Fruit fly (Drosophila melanogaster) whole organism, wandering third instar larva: Measurements from ENCODE around the gene Vps60.

ENCODE experiments used
- Hnf4 ChIP-seq: fragments of 200-800 bp; sonication (Bioruptor generic); optimal IDR thresholded peaks from 2 replicates; lab custom pipeline; 2016; ENCODE audit warnings: missing biosample characterization, mild to moderate bottlenecking, missing genetic modification characterization
- Hr78 ChIP-seq: fragments of >200 bp; optimal IDR thresholded peaks from 2 replicates; lab custom pipeline; 2017; ENCODE audit warnings: missing biosample characterization, missing genetic modification characterization
- Myc ChIP-seq: fragments of >200 bp; optimal IDR thresholded peaks from 2 replicates; lab custom pipeline; 2017
- OdsH ChIP-seq: fragments of 200-800 bp; sonication (Bioruptor generic); optimal IDR thresholded peaks from 2 replicates; lab custom pipeline; 2016; ENCODE audit warnings: missing biosample characterization, mild to moderate bottlenecking, missing genetic modification characterization
- Rel ChIP-seq, 2 experiments: fragments of 200-800 bp; sonication (Bioruptor generic) in 1 of 2; optimal IDR thresholded peaks; 2 replicates in 1 of 2; 3 replicates in 1 of 2; lab custom pipeline; 2016 to 2019; ENCODE audit warnings: mild to moderate bottlenecking in 2 of 2, missing biosample characterization in 2 of 2, missing genetic modification characterization in 2 of 2, moderate library complexity in 1 of 2
- Sp1 ChIP-seq: fragments of 200-800 bp; sonication (Bioruptor generic); optimal IDR thresholded peaks from 3 replicates; lab custom pipeline; 2019; ENCODE audit warnings: missing biosample characterization, mild to moderate bottlenecking, missing genetic modification characterization, moderate library complexity
- br ChIP-seq: fragments of 200-800 bp; sonication (Bioruptor generic); optimal IDR thresholded peaks from 2 replicates; lab custom pipeline; 2016; ENCODE audit warnings: missing biosample characterization, missing genetic modification characterization
- pan ChIP-seq: fragments of >200 bp; optimal IDR thresholded peaks from 2 replicates; lab custom pipeline; 2017
- psq ChIP-seq: fragments of 200-800 bp; sonication (Bioruptor generic); optimal IDR thresholded peaks from 3 replicates; lab custom pipeline; 2017; ENCODE audit warnings: missing biosample characterization, mild to moderate bottlenecking, missing genetic modification characterization, moderate library complexity
- usp ChIP-seq: fragments of >200 bp; optimal IDR thresholded peaks from 2 replicates; lab custom pipeline; 2017; ENCODE audit warnings: missing biosample characterization, missing genetic modification characterization

dm6 chr3L:17579121-17579520, 42.3 kb downstream of the Vps60 start:
- TF ChIP-seq usp (GFP tag; lab: Kevin White, UChicago) (no peak), OdsH (GFP tag; lab: Kevin White, UChicago) (peak; percentile 44), Hr78 (no peak), Rel (GFP tag; optimal IDR thresholded peaks at IDR 0.05; lab: Kevin White, UChicago) (no peak), Rel (tag; optimal IDR thresholded peaks at IDR 0.05; lab: Kevin White, UChicago) (no peak), psq (GFP tag; lab: Kevin White, UChicago) (no peak), Sp1 (peak; percentile 42), br (GFP tag; lab: Kevin White, UChicago) (peak; percentile 25), Hnf4 (GFP tag; lab: Kevin White, UChicago) (no peak), pan (lab: Kevin White, UChicago) (no peak), Myc (no peak)
